Fruit fly (Drosophila melanogaster) whole organism, prepupa: ENCODE results near the gene CG14435.

Experiments
- Blimp-1 ChIP-seq: fragments of 200-800 bp; sonication (Bioruptor generic); optimal IDR thresholded peaks from 3 replicates; lab custom pipeline; 2017; ENCODE audit warnings: missing biosample characterization, missing genetic modification characterization, mild to moderate bottlenecking, moderate library complexity, missing genetic modification reagents
- CG10631 ChIP-seq: fragments of 200-800 bp; sonication (Bioruptor generic); optimal IDR thresholded peaks from 2 replicates; lab custom pipeline; 2016; ENCODE audit warnings: missing biosample characterization, missing genetic modification characterization
- CG10669 ChIP-seq: fragments of 200-800 bp; sonication (Bioruptor generic); optimal IDR thresholded peaks from 3 replicates; lab custom pipeline; 2018; ENCODE audit warnings: missing biosample characterization, mild to moderate bottlenecking, missing genetic modification characterization, moderate library complexity
- CG11294 ChIP-seq: fragments of 200-800 bp; sonication (Bioruptor generic); IDR thresholded peaks from 2 replicates; pipeline ENCODE4 v1.3.6; 2022; ENCODE audit warnings: missing biosample characterization, missing genetic modification characterization
- CG11762 ChIP-seq: fragments of 200-800 bp; sonication (Bioruptor generic); optimal IDR thresholded peaks from 3 replicates; lab custom pipeline; 2016; ENCODE audit warnings: missing biosample characterization, missing genetic modification characterization; ENCODE audit not compliant: insufficient read depth
- CG11902 ChIP-seq: fragments of 200-800 bp; sonication (Bioruptor generic); optimal IDR thresholded peaks from 3 replicates; lab custom pipeline; 2016; ENCODE audit warnings: missing biosample characterization, missing genetic modification characterization
- CG15336 ChIP-seq: fragments of 200-800 bp; sonication (Bioruptor generic); IDR thresholded peaks from 2 replicates; pipeline ENCODE4 v1.3.6; 2022; ENCODE audit warnings: missing biosample characterization, missing genetic modification characterization
- CG1621 ChIP-seq: fragments of 200-800 bp; sonication (Bioruptor generic); optimal IDR thresholded peaks from 3 replicates; lab custom pipeline; 2018; ENCODE audit warnings: missing biosample characterization, mild to moderate bottlenecking, missing genetic modification characterization
- CG3032 ChIP-seq: fragments of 200-800 bp; optimal IDR thresholded peaks from 2 replicates; lab custom pipeline; 2019; ENCODE audit warnings: missing biosample characterization, mild to moderate bottlenecking, missing genetic modification characterization, moderate library complexity
- CG31627 ChIP-seq: fragments of 200-800 bp; sonication (Bioruptor generic); optimal IDR thresholded peaks from 3 replicates; lab custom pipeline; 2016; ENCODE audit warnings: missing biosample characterization, missing genetic modification characterization
- CG32006 ChIP-seq: fragments of 200-800 bp; sonication (Bioruptor generic); optimal IDR thresholded peaks from 3 replicates; lab custom pipeline; 2017; ENCODE audit warnings: missing biosample characterization, mild to moderate bottlenecking, missing genetic modification characterization
- CG34406 ChIP-seq: fragments of 200-800 bp; sonication (Bioruptor generic); optimal IDR thresholded peaks from 3 replicates; lab custom pipeline; 2016; ENCODE audit warnings: missing biosample characterization, missing genetic modification characterization
- CG4318 ChIP-seq: fragments of 200-800 bp; sonication (Bioruptor generic); optimal IDR thresholded peaks from 3 replicates; lab custom pipeline; 2017; ENCODE audit warnings: missing biosample characterization, mild to moderate bottlenecking, missing genetic modification characterization
- CG6276 ChIP-seq: fragments of 200-800 bp; sonication (Bioruptor generic); optimal IDR thresholded peaks from 2 replicates; lab custom pipeline; 2017; ENCODE audit warnings: missing biosample characterization, mild to moderate bottlenecking, missing genetic modification characterization
- CG6792 ChIP-seq: fragments of 200-800 bp; sonication (Bioruptor generic); optimal IDR thresholded peaks from 3 replicates; lab custom pipeline; 2016; ENCODE audit warnings: missing biosample characterization, missing genetic modification characterization
- CG6808 ChIP-seq: fragments of 200-800 bp; sonication (Bioruptor generic); optimal IDR thresholded peaks from 3 replicates; lab custom pipeline; 2017; ENCODE audit warnings: missing biosample characterization, missing genetic modification characterization, mild to moderate bottlenecking, moderate library complexity, missing genetic modification reagents
- CG6854 ChIP-seq: fragments of 200-800 bp; sonication (Bioruptor generic); optimal IDR thresholded peaks from 2 replicates; lab custom pipeline; 2017; ENCODE audit warnings: missing biosample characterization, mild to moderate bottlenecking, missing genetic modification characterization
- CG7368 ChIP-seq: fragments of 200-800 bp; sonication (Bioruptor generic); optimal IDR thresholded peaks from 3 replicates; lab custom pipeline; 2016; ENCODE audit warnings: missing biosample characterization, missing genetic modification characterization
- CG8319 ChIP-seq: fragments of 200-800 bp; sonication (Bioruptor generic); optimal IDR thresholded peaks from 3 replicates; lab custom pipeline; 2016; ENCODE audit warnings: missing biosample characterization, missing genetic modification characterization
- CG9139 ChIP-seq: fragments of 200-800 bp; sonication (Bioruptor generic); optimal IDR thresholded peaks from 3 replicates; lab custom pipeline; 2017; ENCODE audit warnings: missing biosample characterization, mild to moderate bottlenecking, missing genetic modification characterization
- Eip75B ChIP-seq: fragments of 200-800 bp; sonication (Bioruptor generic); optimal IDR thresholded peaks from 3 replicates; lab custom pipeline; 2016; ENCODE audit warnings: missing biosample characterization, missing genetic modification characterization
- Eip78C ChIP-seq: fragments of 200-800 bp; sonication (Bioruptor generic); peaks from one replicate; lab custom pipeline; 2016; ENCODE audit warnings: missing biosample characterization, missing genetic modification characterization
- Eip93F ChIP-seq: fragments of 200-800 bp; sonication (Bioruptor generic); optimal IDR thresholded peaks from 2 replicates; lab custom pipeline; 2016; ENCODE audit warnings: missing biosample characterization, mild to moderate bottlenecking, missing genetic modification characterization
- Ets96B ChIP-seq: fragments of 200-800 bp; optimal IDR thresholded peaks from 2 replicates; lab custom pipeline; 2019; ENCODE audit warnings: missing biosample characterization, mild to moderate bottlenecking, missing genetic modification characterization, moderate library complexity
- Gug ChIP-seq: fragments of 200-800 bp; sonication (Bioruptor generic); IDR thresholded peaks from 2 replicates; pipeline ENCODE4 v1.3.6; 2022; ENCODE audit warnings: missing biosample characterization, missing genetic modification characterization
- Hr38 ChIP-seq: sonication (Bioruptor generic); optimal IDR thresholded peaks from 2 replicates; lab custom pipeline; 2016; ENCODE audit warnings: missing biosample characterization, missing genetic modification characterization
- Hr39 ChIP-seq: fragments of 200-800 bp; sonication (Bioruptor generic); optimal IDR thresholded peaks from 2 replicates; lab custom pipeline; 2016; ENCODE audit warnings: missing biosample characterization, missing genetic modification characterization
- Hr4 ChIP-seq: fragments of 200-800 bp; sonication (Bioruptor generic); optimal IDR thresholded peaks from 3 replicates; lab custom pipeline; 2016; ENCODE audit warnings: missing biosample characterization, missing genetic modification characterization
- Lpt ChIP-seq: fragments of 200-800 bp; sonication (Bioruptor generic); optimal IDR thresholded peaks from 3 replicates; lab custom pipeline; 2016; ENCODE audit warnings: missing biosample characterization, missing genetic modification characterization
- Met ChIP-seq: fragments of 200-800 bp; sonication (Bioruptor generic); optimal IDR thresholded peaks from 3 replicates; lab custom pipeline; 2016; ENCODE audit warnings: missing biosample characterization, missing genetic modification characterization
- OdsH ChIP-seq: fragments of 200-800 bp; sonication (Bioruptor generic); optimal IDR thresholded peaks from 3 replicates; lab custom pipeline; 2016; ENCODE audit warnings: missing biosample characterization, missing genetic modification characterization
- Smox ChIP-seq: fragments of 200-800 bp; sonication (Bioruptor generic); optimal IDR thresholded peaks from 3 replicates; lab custom pipeline; 2016; ENCODE audit warnings: missing biosample characterization, missing genetic modification characterization
- Sox102F ChIP-seq: fragments of 200-800 bp; sonication (Bioruptor generic); optimal IDR thresholded peaks from 2 replicates; lab custom pipeline; 2016; ENCODE audit warnings: missing biosample characterization, mild to moderate bottlenecking, missing genetic modification characterization
- Sox14 ChIP-seq: fragments of 200-800 bp; sonication (Bioruptor generic); optimal IDR thresholded peaks from 3 replicates; lab custom pipeline; 2016; ENCODE audit warnings: missing biosample characterization, missing genetic modification characterization
- Sox15 ChIP-seq: fragments of 200-800 bp; sonication (Bioruptor generic); optimal IDR thresholded peaks from 3 replicates; lab custom pipeline; 2016; ENCODE audit warnings: missing biosample characterization, missing genetic modification characterization
- achi ChIP-seq: fragments of 200-800 bp; sonication (Bioruptor generic); optimal IDR thresholded peaks from 3 replicates; lab custom pipeline; 2016; ENCODE audit warnings: missing biosample characterization, missing genetic modification characterization
- cyc ChIP-seq: fragments of 200-800 bp; sonication (Bioruptor generic); optimal IDR thresholded peaks from 3 replicates; lab custom pipeline; 2016; ENCODE audit warnings: missing biosample characterization, missing genetic modification characterization
- dsx ChIP-seq: fragments of 200-800 bp; optimal IDR thresholded peaks from 3 replicates; lab custom pipeline; 2019; ENCODE audit warnings: missing biosample characterization, mild to moderate bottlenecking, missing genetic modification characterization, moderate library complexity; ENCODE audit not compliant: poor library complexity, severe bottlenecking
- eg ChIP-seq: fragments of 200-800 bp; sonication (Bioruptor generic); IDR thresholded peaks from 3 replicates; pipeline ENCODE4 v1.3.6; 2022; ENCODE audit warnings: missing biosample characterization, missing genetic modification characterization
- esn ChIP-seq: fragments of 200-800 bp; sonication (Bioruptor generic); optimal IDR thresholded peaks from 2 replicates; lab custom pipeline; 2016; ENCODE audit warnings: missing biosample characterization, mild to moderate bottlenecking, missing genetic modification characterization, moderate library complexity
- fd59A ChIP-seq: fragments of 200-800 bp; sonication (Bioruptor generic); optimal IDR thresholded peaks from 2 replicates; lab custom pipeline; 2017; ENCODE audit warnings: missing biosample characterization, mild to moderate bottlenecking, missing genetic modification characterization, missing genetic modification reagents
- fd85E ChIP-seq: fragments of 200-800 bp; sonication (Bioruptor generic); optimal IDR thresholded peaks from 3 replicates; lab custom pipeline; 2016; ENCODE audit warnings: missing biosample characterization, missing genetic modification characterization
- lz ChIP-seq: fragments of 200-800 bp; sonication (Bioruptor generic); optimal IDR thresholded peaks from 3 replicates; lab custom pipeline; 2016; ENCODE audit warnings: missing biosample characterization, missing genetic modification characterization
- net ChIP-seq: fragments of 200-800 bp; sonication (Bioruptor generic); optimal IDR thresholded peaks from 3 replicates; lab custom pipeline; 2016; ENCODE audit warnings: missing biosample characterization, missing genetic modification characterization
- pdm3 ChIP-seq: fragments of 200-800 bp; sonication (Bioruptor generic); optimal IDR thresholded peaks from 3 replicates; lab custom pipeline; 2016; ENCODE audit warnings: missing biosample characterization, missing genetic modification characterization
- salr ChIP-seq, 2 experiments: fragments of 200-800 bp; sonication (Bioruptor generic); optimal IDR thresholded peaks; 3 replicates each; lab custom pipeline; 2016 to 2018; ENCODE audit warnings: missing biosample characterization in 2 of 2, missing genetic modification characterization in 2 of 2, mild to moderate bottlenecking in 1 of 2
- spab ChIP-seq: fragments of 200-800 bp; sonication (Bioruptor generic); optimal IDR thresholded peaks from 2 replicates; lab custom pipeline; 2017; ENCODE audit warnings: missing biosample characterization, mild to moderate bottlenecking, missing genetic modification characterization, missing genetic modification reagents
- ss ChIP-seq, 2 experiments: fragments of 200-800 bp; sonication (Bioruptor generic); optimal IDR thresholded peaks; 2 replicates in 1 of 2; 3 replicates in 1 of 2; lab custom pipeline; 2017 to 2018; ENCODE audit warnings: mild to moderate bottlenecking in 2 of 2, missing biosample characterization in 2 of 2, missing genetic modification characterization in 2 of 2, moderate library complexity in 1 of 2
- svp ChIP-seq: fragments of 200-800 bp; sonication (Bioruptor generic); peaks from one replicate; lab custom pipeline; 2016; ENCODE audit warnings: missing biosample characterization, missing genetic modification characterization
- topi ChIP-seq: fragments of 200-800 bp; sonication (Bioruptor generic); optimal IDR thresholded peaks from 3 replicates; lab custom pipeline; 2016; ENCODE audit warnings: missing biosample characterization, missing genetic modification characterization
- vri ChIP-seq: fragments of 200-800 bp; sonication (Bioruptor generic); optimal IDR thresholded peaks from 3 replicates; lab custom pipeline; 2016; ENCODE audit warnings: missing biosample characterization, mild to moderate bottlenecking, missing genetic modification characterization

The CG14435 gene

DNA sequence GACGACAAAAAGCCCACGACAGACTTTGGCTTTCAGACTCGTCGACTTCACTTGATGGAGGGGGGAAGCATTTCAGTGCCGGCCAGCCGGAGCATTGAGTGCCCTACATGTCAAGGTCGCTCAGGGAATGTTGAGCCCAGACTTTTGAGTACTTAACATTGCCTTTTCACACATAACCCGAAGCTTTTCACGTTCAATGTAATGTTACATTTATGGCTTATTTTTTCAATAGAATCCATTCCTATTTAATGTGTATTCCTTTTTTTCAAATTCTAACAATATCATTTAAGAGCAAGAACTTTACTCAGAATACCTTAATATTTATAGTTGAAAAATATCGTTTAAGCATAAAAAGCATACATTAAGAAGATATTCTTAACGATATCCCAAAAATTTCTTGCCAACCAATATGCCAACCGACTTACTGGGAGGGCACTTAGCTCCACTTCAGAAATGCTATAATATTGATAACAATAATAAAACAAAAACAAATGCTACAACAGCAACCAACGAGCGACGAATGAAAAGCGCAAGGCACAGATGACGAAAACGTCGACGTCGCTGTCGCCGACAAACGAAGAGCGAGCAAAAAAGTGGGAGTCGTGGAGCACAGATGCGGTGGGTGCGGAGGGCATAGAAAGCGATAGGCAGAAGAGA, 16.2 kb upstream of the CG14435 start:
- TF ChIP-seq vri (GFP tag; lab: Kevin White, UChicago) (peak; percentile 77), Met (GFP tag; lab: Kevin White, UChicago) (peak; percentile 82), CG9139 (GFP tag; lab: Kevin White, UChicago) (peak; percentile 31), Ets96B (tag; lab: Kevin White, UChicago) (peak; percentile 72), CG3032 (peak; percentile 82), Sox14 (GFP tag; lab: Kevin White, UChicago) (no peak), CG31627 (GFP tag; lab: Kevin White, UChicago) (peak; percentile 23), achi (GFP tag; lab: Kevin White, UChicago) (peak; percentile 28), fd59A (GFP tag; lab: Kevin White, UChicago) (peak; percentile 9), CG8319 (GFP tag; lab: Kevin White, UChicago) (peak; percentile 75), CG11902 (GFP tag; lab: Kevin White, UChicago) (peak; percentile 82), CG11294 (GFP tag; lab: Robert Waterston, UW) (peak; percentile 63), CG1621 (tag; lab: Kevin White, UChicago) (no peak), CG32006 (GFP tag; lab: Kevin White, UChicago) (peak; percentile 41), Blimp-1 (GFP tag; lab: Kevin White, UChicago) (peak; percentile 78), Lpt (GFP tag; lab: Kevin White, UChicago) (no peak), Hr38 (no peak), fd85E (GFP tag; lab: Kevin White, UChicago) (no peak), Gug (peak; percentile 62; the same call in 1 of the 2 replicates), CG10631 (GFP tag; lab: Kevin White, UChicago) (peak; percentile 45), Hr4 (GFP tag; lab: Kevin White, UChicago) (peak; percentile 87), CG6854 (GFP tag; lab: Kevin White, UChicago) (peak; percentile 64), CG6792 (GFP tag; lab: Kevin White, UChicago) (peak; percentile 13), spab (peak; percentile 74), OdsH (GFP tag; lab: Kevin White, UChicago) (peak; percentile 13), pdm3 (GFP tag; lab: Kevin White, UChicago) (peak; percentile 41), CG7368 (peak; percentile 68), Smox (peak; percentile 59), Eip93F (GFP tag; lab: Kevin White, UChicago) (no peak), Hr39 (GFP tag; lab: Kevin White, UChicago) (peak; percentile 31), Sox15 (GFP tag; lab: Kevin White, UChicago) (no peak), eg (GFP tag; lab: Robert Waterston, UW) (peak; percentile 72), CG6808 (GFP tag; lab: Kevin White, UChicago) (peak; percentile 88), topi (GFP tag; lab: Kevin White, UChicago) (peak; percentile 90), Eip75B (peak; percentile 89), CG15336 (no peak), ss (GFP tag; optimal IDR thresholded peaks at IDR 0.05; lab: Kevin White, UChicago) (no peak), dsx (GFP tag; lab: Kevin White, UChicago) (no peak), Sox102F (GFP tag; lab: Kevin White, UChicago) (peak; percentile 31), esn (GFP tag; lab: Kevin White, UChicago) (peak; percentile 63), CG11762 (GFP tag; lab: Kevin White, UChicago) (peak; percentile 67), Eip78C (GFP tag; lab: Kevin White, UChicago) (peak; percentile 82), net (GFP tag; lab: Kevin White, UChicago) (peak; percentile 30), CG10669 (GFP tag; lab: Kevin White, UChicago) (peak; percentile 78), CG6276 (GFP tag; lab: Kevin White, UChicago) (peak; percentile 80), salr (GFP tag; optimal IDR thresholded peaks at IDR 0.05; lab: Kevin White, UChicago) (peak in 1 of 2 experiments; percentile 81), svp (GFP tag; lab: Kevin White, UChicago) (peak; percentile 82), lz (GFP tag; lab: Kevin White, UChicago) (peak; percentile 83), cyc (GFP tag; lab: Kevin White, UChicago) (peak; percentile 88), CG4318 (GFP tag; lab: Kevin White, UChicago) (peak; percentile 9), CG34406 (GFP tag; lab: Kevin White, UChicago) (peak; percentile 32)
